Worm (Caenorhabditis elegans) whole organism, mixed stage, embryonic: ENCODE data around the gene C15C7.4.

Experiments used
- ceh-83 ChIP-seq: fragments of 200-800 bp; sonication (Bioruptor generic); optimal IDR thresholded peaks from 2 replicates; lab custom pipeline; 2018; ENCODE audit warnings: mild to moderate bottlenecking, missing genetic modification characterization, missing compliant biosample characterization
- nhr-28 ChIP-seq: fragments of 150-350 bp; optimal IDR thresholded peaks from 2 replicates; lab custom pipeline; 2014; ENCODE audit warnings: missing biosample characterization, missing genetic modification characterization
- unc-62 ChIP-seq: fragments of 150-350 bp; optimal IDR thresholded peaks from 2 replicates; lab custom pipeline; 2014; ENCODE audit warnings: missing biosample characterization, missing genetic modification reagents, missing genetic modification characterization
- ztf-11 ChIP-seq: fragments of 150-350 bp; optimal IDR thresholded peaks from 2 replicates; lab custom pipeline; 2014; ENCODE audit warnings: missing biosample characterization, missing genetic modification characterization

ce11 chrX:3114306-3115133, 30.8 kb upstream of the C15C7.4 start, which contains the start of gene gpd-2:
- TF ChIP-seq ztf-11 (tag; lab: Kevin White, UChicago): no peak
- TF ChIP-seq nhr-28 (tag; lab: Kevin White, UChicago): no peak
- no peak for TF ChIP-seq ceh-83 (GFP tag; lab: Kevin White, UChicago)
- no peak for TF ChIP-seq unc-62 (GFP tag; lab: Kevin White, UChicago)
